Worm (Caenorhabditis elegans): ENCODE results near the gene F38H4.4.
"Not testable (repeated sequence)": the region's sequence is repeated elsewhere in the genome, so short reads cannot be mapped to it uniquely, and the experiment has no call there.

Gene F38H4.4

DNA sequence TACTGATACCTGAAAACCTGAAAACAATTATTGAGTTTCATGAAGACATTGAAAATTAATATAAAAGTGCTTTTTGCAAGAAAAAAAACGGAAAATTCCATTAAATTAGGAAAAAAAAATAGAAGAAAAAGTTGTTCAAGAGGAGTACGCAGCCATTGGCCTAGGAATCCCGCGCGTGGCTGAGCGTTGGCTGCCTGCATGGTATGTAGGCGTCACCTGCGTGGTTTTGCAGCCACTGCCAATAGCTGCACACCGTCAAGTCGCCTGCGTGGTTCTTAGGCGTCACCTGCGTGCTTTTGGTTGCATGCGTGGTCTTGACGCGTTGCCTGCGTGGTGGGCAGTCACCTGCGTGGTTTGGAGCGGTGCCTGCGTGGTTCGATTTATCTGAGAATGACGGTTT is 20.1 kb upstream of the F38H4.4 start, which contains the start of gene M117.6:
TSS of gene M117.6 (minus strand) at position 101 of the 400 bp plus-strand sequence.
- not testable (repeated sequence) for TF ChIP-seq gmeb-1, C34F6.9, mbf-1 (tag; optimal IDR thresholded peaks at IDR 0.05)

DNA sequence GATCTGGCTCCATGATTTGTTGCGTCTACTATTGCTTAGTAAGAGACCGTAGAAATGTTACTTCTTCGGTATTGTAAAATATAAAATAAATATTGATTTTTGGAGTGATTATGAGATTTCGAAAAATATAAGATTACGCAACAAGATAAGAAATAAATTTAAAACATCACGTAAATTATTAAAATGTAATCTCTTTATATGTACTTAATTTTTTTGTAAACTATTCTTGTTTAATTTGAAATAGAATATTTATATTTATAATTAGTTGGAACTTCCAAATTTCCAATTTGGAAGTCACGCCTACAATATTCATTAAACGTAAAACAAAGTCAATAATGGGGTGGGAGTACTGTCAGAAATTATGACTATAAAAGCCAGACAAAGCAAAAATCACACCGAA is 14.6 kb upstream of the F38H4.4 start, which contains the start of gene M117.4:
TSS of gene M117.4 (minus strand) at position 101 of the 400 bp plus-strand sequence.
- no peak for TF ChIP-seq lin-11 (tag; optimal IDR thresholded peaks at IDR 0.05)
- TF ChIP-seq elt-3 (tag; optimal IDR thresholded peaks at IDR 0.05), result no peak

- TF ChIP-seq nhr-77 (tag; optimal IDR thresholded peaks at IDR 0.05), result no peak
- no peak for TF ChIP-seq lin-13 (GFP tag; optimal IDR thresholded peaks at IDR 0.05)
- TF ChIP-seq ceh-82 (tag; optimal IDR thresholded peaks at IDR 0.05), result no peak
- no peak for TF ChIP-seq peb-1 (tag; optimal IDR thresholded peaks at IDR 0.05)
- TF ChIP-seq dmd-4 (tag; optimal IDR thresholded peaks at IDR 0.05), result no peak
- TF ChIP-seq nhr-23 (tag; optimal IDR thresholded peaks at IDR 0.05), result no peak
Observed at ce11 chrIV:11838657-11839056, 9.4 kb upstream of the F38H4.4 start, which contains the start of gene fbxb-3. Gene fbxb-3 (plus strand): TSS chrIV:11838957.

DNA sequence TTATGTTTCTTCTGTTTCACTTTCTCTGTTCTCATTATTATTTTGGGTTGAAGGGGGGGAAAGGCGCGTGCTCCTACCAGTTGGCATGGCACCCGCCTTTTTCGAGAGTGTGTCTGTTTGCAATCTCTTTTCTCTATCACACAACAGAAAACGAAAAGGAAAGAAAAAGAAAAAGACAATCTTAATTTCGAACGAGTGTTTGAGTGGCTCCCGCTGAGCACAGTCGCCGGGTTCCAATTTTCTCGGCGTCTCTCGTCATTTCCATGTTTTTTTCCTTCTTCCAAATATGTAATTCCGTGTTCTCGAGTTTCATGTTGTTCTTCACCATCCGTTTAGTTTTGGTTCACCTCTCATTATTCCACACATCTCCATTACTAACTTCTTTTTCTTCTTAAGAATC is 5.9 kb upstream of the F38H4.4 start, which contains the start of gene F38H4.3:
TSS of gene F38H4.3 (plus strand) at position 301 of the 400 bp plus-strand sequence.
- no peak for TF ChIP-seq nhr-77 (tag; optimal IDR thresholded peaks at IDR 0.05)
- no peak for TF ChIP-seq crh-2 (tag; optimal IDR thresholded peaks at IDR 0.05)
- no peak for TF ChIP-seq mbf-1 (tag; optimal IDR thresholded peaks at IDR 0.05)
- TF ChIP-seq F13H6.1 (tag; optimal IDR thresholded peaks at IDR 0.05), result no peak
- no peak for TF ChIP-seq ZK546.5 (tag; optimal IDR thresholded peaks at IDR 0.05)
- TF ChIP-seq mdl-1 (tag; optimal IDR thresholded peaks at IDR 0.05), result no peak
- TF ChIP-seq elt-1 (tag; optimal IDR thresholded peaks at IDR 0.05), result no peak
- TF ChIP-seq fos-1 (tag; optimal IDR thresholded peaks at IDR 0.05), result no peak

ce11 chrIV:11851882-11852281 is 3.8 kb downstream of the F38H4.4 start, which contains the start of gene F38H4.5:
Gene F38H4.5 (plus strand): TSS chrIV:11852182.
- TF ChIP-seq alr-1 (tag; optimal IDR thresholded peaks at IDR 0.05) (no peak), lin-39 (tag; optimal IDR thresholded peaks at IDR 0.05) (no peak), mbf-1 (tag; optimal IDR thresholded peaks at IDR 0.05) (no peak), ceh-16 (tag; optimal IDR thresholded peaks at IDR 0.05) (no peak), C34F6.9 (tag; optimal IDR thresholded peaks at IDR 0.05) (no peak)

ce11 chrIV:11854777-11855176 is 6.7 kb downstream of the F38H4.4 start, which contains the start of gene tag-30:
Gene tag-30 (minus strand): TSS chrIV:11855159.
- TF ChIP-seq C34F6.9 (tag; optimal IDR thresholded peaks at IDR 0.05) (peak; percentile 84), Y55F3AM.14 (GFP tag; optimal IDR thresholded peaks at IDR 0.05) (no peak), sem-4 (tag; optimal IDR thresholded peaks at IDR 0.05) (no peak), gmeb-1 (tag; optimal IDR thresholded peaks at IDR 0.05) (no peak), nhr-6 (tag; optimal IDR thresholded peaks at IDR 0.05) (no peak), sma-3 (GFP tag; optimal IDR thresholded peaks at IDR 0.05) (peak; percentile 41), elt-1 (tag; optimal IDR thresholded peaks at IDR 0.05) (no peak), crh-2 (tag; optimal IDR thresholded peaks at IDR 0.05) (no peak), unc-39 (tag; optimal IDR thresholded peaks at IDR 0.05) (no peak), nhr-25 (tag; optimal IDR thresholded peaks at IDR 0.05) (no peak), lsy-2 (tag; optimal IDR thresholded peaks at IDR 0.05) (peak in 1 of 2 experiments; percentile 72), mbf-1 (tag; optimal IDR thresholded peaks at IDR 0.05) (no peak), sma-9 (GFP tag; optimal IDR thresholded peaks at IDR 0.05) (no peak), sma-9 (tag; optimal IDR thresholded peaks at IDR 0.05) (no peak), nhr-21 (tag; optimal IDR thresholded peaks at IDR 0.05) (peak; percentile 15), snpc-4 (tag; optimal IDR thresholded peaks at IDR 0.05) (no peak), ZK546.5 (tag; optimal IDR thresholded peaks at IDR 0.05) (no peak), unc-55 (GFP tag; optimal IDR thresholded peaks at IDR 0.05) (peak; percentile 40), F13H6.1 (tag; optimal IDR thresholded peaks at IDR 0.05) (peak; percentile 30), lin-13 (GFP tag; optimal IDR thresholded peaks at IDR 0.05) (peak; percentile 69), ztf-1 (GFP tag; conservative IDR thresholded peaks at IDR 0.05) (no peak), ceh-16 (tag; optimal IDR thresholded peaks at IDR 0.05) (no peak), nhr-129 (tag; optimal IDR thresholded peaks at IDR 0.05) (peak; percentile 75)

Data from whole organism, L2 larva.